Worm (Caenorhabditis elegans): ENCODE data around the gene cpt-3.
"Not testable (repeated sequence)": the region's sequence is repeated elsewhere in the genome, so short reads cannot be mapped to it uniquely, and the experiment has no call there.

- TF ChIP-seq F13C5.2 (tag; optimal IDR thresholded peaks at IDR 0.05); ama-1 (optimal IDR thresholded peaks at IDR 0.05); hmg-4 (GFP tag; optimal IDR thresholded peaks at IDR 0.05); scrt-1 (GFP tag; IDR thresholded peaks at IDR 0.05): not testable (repeated sequence)
Observed at ce11 chrIII:2082519-2082918, at the start of gene cpt-3.

Data from whole organism, early embryonic.